Fruit fly (Drosophila melanogaster): ENCODE results near the gene Sry-beta.
A peak's percentile ranks its signal among the peaks of the same experiment; 100 is the strongest.

Gene Sry-beta

dm6 chr3R:30061154-30061482, 21.6 kb downstream of the Sry-beta start (continued):
- TF ChIP-seq zf30C (GFP tag; optimal IDR thresholded peaks at IDR 0.05), result peak; percentile 65
- peak; percentile 2 for TF ChIP-seq bigmax (GFP tag; optimal IDR thresholded peaks at IDR 0.05)
- TF ChIP-seq tna (GFP tag; IDR thresholded peaks at IDR 0.05; ENCODE audit: partially characterized antibody), result no peak
- TF ChIP-seq Dek (tag; optimal IDR thresholded peaks at IDR 0.05), result peak; percentile 80
- peak; percentile 48 for TF ChIP-seq CG12299 (tag; optimal IDR thresholded peaks at IDR 0.05)
- TF ChIP-seq CG4360 (GFP tag; IDR thresholded peaks at IDR 0.05), result peak; percentile 6; the same call in 1 of the 2 replicates
- no peak for TF ChIP-seq Opbp (GFP tag; IDR thresholded peaks at IDR 0.05; ENCODE audit: partially characterized antibody)
- peak; percentile 83 for TF ChIP-seq dati (GFP tag; IDR thresholded peaks at IDR 0.05)
- no peak for TF ChIP-seq da (GFP tag; optimal IDR thresholded peaks at IDR 0.05)
- TF ChIP-seq cg (GFP tag; optimal IDR thresholded peaks at IDR 0.05), result no peak
- peak; percentile 96 for TF ChIP-seq CG5953 (GFP tag; IDR thresholded peaks at IDR 0.05)
- TF ChIP-seq CG14441 (GFP tag; IDR thresholded peaks at IDR 0.05), result peak; percentile 91
- TF ChIP-seq CG4404 (GFP tag; IDR thresholded peaks at IDR 0.05), result peak; percentile 57
- peak; percentile 66 for TF ChIP-seq Deaf1 (tag; optimal IDR thresholded peaks at IDR 0.05)
- TF ChIP-seq CG8290 (GFP tag; optimal IDR thresholded peaks at IDR 0.05), result peak; percentile 85
- TF ChIP-seq CG8290 (tag; optimal IDR thresholded peaks at IDR 0.05), result peak in 1 of 2 experiments; percentile 77
- peak; percentile 39 for TF ChIP-seq grau (tag; optimal IDR thresholded peaks at IDR 0.05)
- TF ChIP-seq odd (GFP tag; optimal IDR thresholded peaks at IDR 0.05), result peak; percentile 2
- TF ChIP-seq CG15073 (GFP tag; optimal IDR thresholded peaks at IDR 0.05), result no peak
- peak; percentile 41 for TF ChIP-seq CG7271 (tag; optimal IDR thresholded peaks at IDR 0.05)
- TF ChIP-seq maf-S (GFP tag; optimal IDR thresholded peaks at IDR 0.05), result peak; percentile 68
- peak; percentile 78 for TF ChIP-seq her (GFP tag; optimal IDR thresholded peaks at IDR 0.05)
- peak; percentile 86 for TF ChIP-seq CG6254 (GFP tag; optimal IDR thresholded peaks at IDR 0.05)
- peak; percentile 72 for TF ChIP-seq en (GFP tag; optimal IDR thresholded peaks at IDR 0.05)

- TF ChIP-seq dati (GFP tag; IDR thresholded peaks at IDR 0.05), result no peak
- TF ChIP-seq sens (GFP tag), result peak; percentile 16
- TF ChIP-seq da (GFP tag; optimal IDR thresholded peaks at IDR 0.05), result no peak
- TF ChIP-seq Dbx (GFP tag; IDR thresholded peaks at IDR 0.05), result no peak
- peak; percentile 24 for TF ChIP-seq CG34376 (GFP tag; optimal IDR thresholded peaks at IDR 0.05)
- 0 out of 2 replicates have a peak, but pooled peaks have one; percentile 31 for TF ChIP-seq sens-2 (GFP tag; IDR thresholded peaks at IDR 0.05)
- TF ChIP-seq CG31365 (tag; optimal IDR thresholded peaks at IDR 0.05), result no peak
- TF ChIP-seq Eip74EF (GFP tag; optimal IDR thresholded peaks at IDR 0.05), result peak in 1 of 2 experiments; percentile 4
- peak; percentile 50 for TF ChIP-seq CG6813 (GFP tag; optimal IDR thresholded peaks at IDR 0.05)
- TF ChIP-seq Sox100B (GFP tag; optimal IDR thresholded peaks at IDR 0.05), result no peak
- TF ChIP-seq CG5180 (GFP tag; optimal IDR thresholded peaks at IDR 0.05), result peak; percentile 28
- TF ChIP-seq Med (GFP tag), result peak; percentile 73
- no peak for TF ChIP-seq CG7745 (tag; optimal IDR thresholded peaks at IDR 0.05)
- no peak for TF ChIP-seq CG3281 (GFP tag; optimal IDR thresholded peaks at IDR 0.05)
- no peak for TF ChIP-seq Sry-β (GFP tag; optimal IDR thresholded peaks at IDR 0.05)
- TF ChIP-seq unc-4 (GFP tag; IDR thresholded peaks at IDR 0.05; ENCODE audit: partially characterized antibody), result no peak
- TF ChIP-seq Hand (GFP tag; optimal IDR thresholded peaks at IDR 0.05), result no peak
- TF ChIP-seq Sin3A (optimal IDR thresholded peaks at IDR 0.05), result no peak
Measured at dm6 chr3R:30061980-30062379, 22.5 kb downstream of the Sry-beta start.

All from whole organism, embryonic.